Fruit fly (Drosophila melanogaster) whole organism, embryonic: ENCODE results near the gene Sec13.

Experiments
- CG10209 ChIP-seq: fragments of 200-800 bp; sonication (Bioruptor generic); optimal IDR thresholded peaks from 3 replicates; lab custom pipeline; 2017; ENCODE audit warnings: missing biosample characterization, mild to moderate bottlenecking, missing genetic modification characterization, missing genetic modification reagents
- CG10431 ChIP-seq: fragments of 200-800 bp; sonication (Bioruptor generic); optimal IDR thresholded peaks from 3 replicates; lab custom pipeline; 2018; ENCODE audit warnings: missing biosample characterization, mild to moderate bottlenecking, missing genetic modification characterization
- CG11093 ChIP-seq: fragments of 200-800 bp; sonication (Bioruptor generic); IDR thresholded peaks from 3 replicates; pipeline ENCODE4 v1.3.6; 2022; ENCODE audit warnings: missing biosample characterization, missing genetic modification characterization
- CG11696 ChIP-seq: fragments of 200-800 bp; sonication (Bioruptor generic); IDR thresholded peaks from 2 replicates; pipeline ENCODE4 v1.3.6; 2022; ENCODE audit warnings: missing biosample characterization, missing genetic modification characterization
- CG1233 ChIP-seq: fragments of 200-800 bp; sonication (Bioruptor generic); optimal IDR thresholded peaks from 4 replicates; lab custom pipeline; 2018; ENCODE audit warnings: missing biosample characterization, mild to moderate bottlenecking, missing genetic modification characterization
- CG15269 ChIP-seq: fragments of 200-800 bp; sonication (Bioruptor generic); optimal IDR thresholded peaks from 2 replicates; lab custom pipeline; 2018; ENCODE audit warnings: missing biosample characterization, mild to moderate bottlenecking, missing genetic modification characterization, moderate library complexity
- CG1529 ChIP-seq: fragments of 200-800 bp; sonication (Bioruptor generic); optimal IDR thresholded peaks from 3 replicates; lab custom pipeline; 2018; ENCODE audit warnings: missing biosample characterization, missing genetic modification characterization
- CG17328 ChIP-seq: fragments of 200-800 bp; sonication (Bioruptor generic); IDR thresholded peaks from 2 replicates; pipeline ENCODE4 v1.3.6; 2022; ENCODE audit warnings: missing biosample characterization, missing genetic modification characterization
- CG17829 ChIP-seq: fragments of 200-800 bp; optimal IDR thresholded peaks from 2 replicates; lab custom pipeline; 2019; ENCODE audit warnings: missing biosample characterization, mild to moderate bottlenecking, missing genetic modification characterization, moderate library complexity
- CG32767 ChIP-seq: fragments of 200-800 bp; sonication (Bioruptor generic); IDR thresholded peaks from 2 replicates; pipeline ENCODE4 v1.3.6; 2022; ENCODE audit warnings: missing biosample characterization, missing genetic modification characterization
- CG5180 ChIP-seq: fragments of 200-800 bp; sonication (Bioruptor generic); optimal IDR thresholded peaks from 3 replicates; lab custom pipeline; 2017; ENCODE audit warnings: missing biosample characterization, missing genetic modification characterization, mild to moderate bottlenecking, moderate library complexity, missing genetic modification reagents
- CG6791 ChIP-seq: fragments of 200-800 bp; sonication (Bioruptor generic); IDR thresholded peaks from 3 replicates; pipeline ENCODE4 v1.3.6; 2022; ENCODE audit warnings: missing biosample characterization, missing genetic modification characterization; ENCODE audit not compliant: partially characterized antibody
- CG7556 ChIP-seq: fragments of 200-800 bp; sonication (Bioruptor generic); optimal IDR thresholded peaks from 2 replicates; lab custom pipeline; 2017; ENCODE audit warnings: missing biosample characterization, mild to moderate bottlenecking, missing genetic modification characterization
- CG7963 ChIP-seq: fragments of 200-800 bp; sonication (Bioruptor generic); IDR thresholded peaks from 3 replicates; pipeline ENCODE4 v1.3.6; 2022; ENCODE audit warnings: missing biosample characterization, missing genetic modification characterization; ENCODE audit not compliant: partially characterized antibody
- CG8089 ChIP-seq: fragments of 200-800 bp; sonication (Bioruptor generic); optimal IDR thresholded peaks from 3 replicates; lab custom pipeline; 2016; ENCODE audit warnings: missing biosample characterization, missing genetic modification characterization
- CG9876 ChIP-seq: fragments of 200-800 bp; sonication (Bioruptor generic); optimal IDR thresholded peaks from 2 replicates; lab custom pipeline; 2016; ENCODE audit warnings: missing biosample characterization, missing genetic modification characterization
- Drgx ChIP-seq: fragments of 200-800 bp; sonication (Bioruptor generic); IDR thresholded peaks from 2 replicates; pipeline ENCODE4 v1.3.6; 2022; ENCODE audit warnings: missing biosample characterization, missing genetic modification characterization
- GATAe ChIP-seq: fragments of 200-800 bp; sonication (Bioruptor generic); conservative IDR thresholded peaks from 2 replicates; pipeline ENCODE4 v1.3.6; 2022; ENCODE audit warnings: missing biosample characterization, missing genetic modification characterization
- H15 ChIP-seq: fragments of 200-800 bp; sonication (Bioruptor generic); IDR thresholded peaks from 3 replicates; pipeline ENCODE4 v1.3.6; 2022; ENCODE audit warnings: missing biosample characterization, missing genetic modification characterization
- Oli ChIP-seq: fragments of 200-800 bp; sonication (Bioruptor generic); optimal IDR thresholded peaks from 2 replicates; lab custom pipeline; 2018; ENCODE audit warnings: missing biosample characterization, mild to moderate bottlenecking, missing genetic modification characterization, moderate library complexity
- TFAM ChIP-seq: fragments of 200-800 bp; sonication (Bioruptor generic); optimal IDR thresholded peaks from 2 replicates; lab custom pipeline; 2017; ENCODE audit warnings: missing biosample characterization, missing genetic modification characterization, inconsistent platforms
- abd-A ChIP-seq: fragments of 200-800 bp; sonication (Bioruptor generic); optimal IDR thresholded peaks from 3 replicates; lab custom pipeline; 2019; ENCODE audit warnings: missing biosample characterization, mild to moderate bottlenecking, missing genetic modification characterization, moderate library complexity
- ap ChIP-seq: fragments of 200-800 bp; sonication (Bioruptor generic); IDR thresholded peaks from 2 replicates; pipeline ENCODE4 v1.3.6; 2022; ENCODE audit warnings: missing biosample characterization, missing genetic modification characterization
- chinmo ChIP-seq: fragments of 200-800 bp; sonication (Bioruptor generic); IDR thresholded peaks from 4 replicates; pipeline ENCODE4 v1.3.6; 2022; ENCODE audit warnings: missing biosample characterization, missing genetic modification characterization; ENCODE audit not compliant: partially characterized antibody
- danr ChIP-seq: fragments of 200-800 bp; sonication (Bioruptor generic); IDR thresholded peaks from 2 replicates; pipeline ENCODE4 v1.3.6; 2022; ENCODE audit warnings: missing biosample characterization, missing genetic modification characterization
- dmrt99B ChIP-seq: fragments of 200-800 bp; sonication (Bioruptor generic); optimal IDR thresholded peaks from 2 replicates; lab custom pipeline; 2018; ENCODE audit warnings: missing biosample characterization, mild to moderate bottlenecking, missing genetic modification characterization, moderate library complexity
- esg ChIP-seq: fragments of 200-800 bp; sonication (Bioruptor generic); conservative IDR thresholded peaks from 2 replicates; pipeline ENCODE4 v1.3.6; 2022; ENCODE audit warnings: missing biosample characterization, missing genetic modification characterization
- eve ChIP-seq, 2 experiments: fragments of >200 bp; optimal IDR thresholded peaks; 2 replicates each; lab custom pipeline; 2017; ENCODE audit warnings: missing biosample characterization in 2 of 2, missing genetic modification characterization in 2 of 2
- hkb ChIP-seq, 2 experiments: fragments of 200-800 bp in 1 of 2; fragments of >200 bp in 1 of 2; sonication (Bioruptor generic) in 1 of 2; IDR thresholded peaks in 1 of 2; optimal IDR thresholded peaks in 1 of 2; 2 replicates each; pipeline versions ENCODE4 v1.3.6 to Lab custom; 2017 to 2022; ENCODE audit warnings: missing biosample characterization in 1 of 2, missing genetic modification characterization in 1 of 2
- ken ChIP-seq: fragments of 200-800 bp; sonication (Bioruptor generic); IDR thresholded peaks from 3 replicates; pipeline ENCODE4 v1.3.6; 2022; ENCODE audit warnings: missing biosample characterization, missing genetic modification characterization
- lbe ChIP-seq: fragments of 200-800 bp; sonication (Bioruptor generic); optimal IDR thresholded peaks from 2 replicates; lab custom pipeline; 2016; ENCODE audit warnings: missing biosample characterization, mild to moderate bottlenecking, missing genetic modification characterization
- mirr ChIP-seq: fragments of 200-800 bp; sonication (Bioruptor generic); optimal IDR thresholded peaks from 3 replicates; lab custom pipeline; 2018; ENCODE audit warnings: missing biosample characterization, mild to moderate bottlenecking, missing genetic modification characterization
- pan ChIP-seq, 4 experiments: fragments of >200 bp in 3 of 4; fragments of 200-800 bp in 1 of 4; sonication (Bioruptor generic) in 1 of 4; optimal IDR thresholded peaks in 3 of 4; IDR thresholded peaks in 1 of 4; 2 replicates each; pipeline versions ENCODE4 v1.3.6 to Lab custom; 2017 to 2022; ENCODE audit warnings: missing biosample characterization in 2 of 4, missing genetic modification characterization in 2 of 4, mixed read lengths in 1 of 4
- prd ChIP-seq, 3 experiments: fragments of >200 bp in 2 of 3; fragments of 200-800 bp in 1 of 3; sonication (Bioruptor generic) in 1 of 3; optimal IDR thresholded peaks in 2 of 3; IDR thresholded peaks in 1 of 3; 2 replicates in 2 of 3; 3 replicates in 1 of 3; pipeline versions ENCODE4 v1.3.6 to Lab custom; 2017 to 2022; ENCODE audit warnings: missing biosample characterization in 1 of 3, missing genetic modification characterization in 1 of 3
- sisA ChIP-seq: fragments of 200-800 bp; sonication (Bioruptor generic); IDR thresholded peaks from 2 replicates; pipeline ENCODE4 v1.3.6; 2022; ENCODE audit warnings: missing biosample characterization, missing genetic modification characterization
- slbo ChIP-seq: fragments of 200-800 bp; sonication (Bioruptor generic); IDR thresholded peaks from 2 replicates; pipeline ENCODE4 v1.3.6; 2022; ENCODE audit warnings: missing biosample characterization, missing genetic modification characterization
- tap ChIP-seq: fragments of 200-800 bp; optimal IDR thresholded peaks from 3 replicates; lab custom pipeline; 2019; ENCODE audit warnings: missing biosample characterization, mild to moderate bottlenecking, missing genetic modification characterization, moderate library complexity
- tin ChIP-seq: fragments of 200-800 bp; sonication (Bioruptor generic); optimal IDR thresholded peaks from 3 replicates; lab custom pipeline; 2016; ENCODE audit warnings: missing biosample characterization, missing genetic modification characterization
- wor ChIP-seq: fragments of 200-800 bp; sonication (Bioruptor generic); IDR thresholded peaks from 2 replicates; pipeline ENCODE4 v1.3.6; 2022; ENCODE audit warnings: missing biosample characterization, missing genetic modification characterization

Sec13 gene

dm6 chr3R:23396548-23397294 lies 40.6 kb downstream of the Sec13 start (continued):
- peak; percentile 47 for TF ChIP-seq dmrt99B
- TF ChIP-seq CG1529, result peak; percentile 12
- no peak for TF ChIP-seq CG9876 (GFP tag; lab: Kevin White, UChicago)
- no peak for TF ChIP-seq CG1233 (GFP tag; lab: Kevin White, UChicago)
- no peak for TF ChIP-seq CG11093 (GFP tag; lab: Robert Waterston, UW)
- no peak for TF ChIP-seq chinmo (GFP tag; lab: Robert Waterston, UW)
- no peak for TF ChIP-seq hkb (optimal IDR thresholded peaks at IDR 0.05; lab: Kevin White, UChicago)
- no peak for TF ChIP-seq hkb (GFP tag; IDR thresholded peaks at IDR 0.05; lab: Robert Waterston, UW)
- no peak for TF ChIP-seq abd-A (tag; lab: Kevin White, UChicago)
- TF ChIP-seq CG15269 (tag; lab: Kevin White, UChicago), result peak; percentile 40
- TF ChIP-seq Oli (tag; lab: Kevin White, UChicago), result peak; percentile 56
- no peak for TF ChIP-seq danr (GFP tag; lab: Robert Waterston, UW)
- TF ChIP-seq wor (GFP tag; lab: Robert Waterston, UW), result peak; percentile 51
- no peak for TF ChIP-seq prd (optimal IDR thresholded peaks at IDR 0.05; lab: Kevin White, UChicago)
- TF ChIP-seq prd (GFP tag; IDR thresholded peaks at IDR 0.05; lab: Robert Waterston, UW), result no peak
- peak; percentile 20; the same call in 1 of the 3 replicates for TF ChIP-seq ken (GFP tag; lab: Robert Waterston, UW)
- no peak for TF ChIP-seq CG7556 (GFP tag; lab: Kevin White, UChicago)
- TF ChIP-seq CG7963, result no peak
- TF ChIP-seq lbe (GFP tag; lab: Kevin White, UChicago), result no peak
- TF ChIP-seq CG10209 (GFP tag; lab: Kevin White, UChicago), result peak; percentile 23
- no peak for TF ChIP-seq eve (GFP tag; optimal IDR thresholded peaks at IDR 0.05; lab: Kevin White, UChicago)
- 0 out of 2 replicates have a peak, but pooled peaks have one; percentile 60 for TF ChIP-seq CG17328 (GFP tag; lab: Robert Waterston, UW)
- no peak for TF ChIP-seq CG8089
- no peak for TF ChIP-seq ap
- peak; percentile 69 for TF ChIP-seq esg (GFP tag; lab: Robert Waterston, UW)
- TF ChIP-seq tap, result no peak
- TF ChIP-seq CG10431 (GFP tag; lab: Kevin White, UChicago), result no peak
- TF ChIP-seq TFAM, result no peak
- no peak for TF ChIP-seq CG6791 (GFP tag; lab: Robert Waterston, UW)
- peak; percentile 50 for TF ChIP-seq sisA (GFP tag; lab: Robert Waterston, UW)
- TF ChIP-seq CG5180 (GFP tag; lab: Kevin White, UChicago), result no peak

DNA sequence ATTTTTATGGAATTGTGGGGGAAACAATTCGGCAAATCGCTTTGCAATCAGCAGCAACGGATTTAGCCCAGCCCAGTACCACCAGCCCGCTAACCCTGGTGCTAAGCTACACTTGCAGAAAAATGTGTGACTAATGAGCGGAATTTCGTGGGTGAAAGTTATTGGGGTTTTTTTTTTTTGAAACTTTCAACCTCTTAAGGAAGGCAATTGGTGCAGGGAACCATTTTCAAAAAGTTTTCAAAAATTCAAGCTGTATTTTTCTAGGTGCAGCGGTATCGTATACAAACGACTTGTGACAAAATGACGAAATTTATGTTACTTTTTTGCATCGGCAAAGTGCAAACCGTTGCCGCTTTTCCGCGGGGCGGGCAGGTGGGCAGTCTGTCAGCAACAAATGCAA lies 42.9 kb downstream of the Sec13 start:
- TF ChIP-seq CG7556 (GFP tag; lab: Kevin White, UChicago), result no peak
- no peak for TF ChIP-seq CG17829 (tag; lab: Kevin White, UChicago)
- no peak for TF ChIP-seq CG32767
- TF ChIP-seq CG11696, result no peak
- TF ChIP-seq GATAe, result no peak
- TF ChIP-seq tin (GFP tag; lab: Kevin White, UChicago), result no peak
- no peak for TF ChIP-seq mirr (GFP tag; lab: Kevin White, UChicago)
- TF ChIP-seq pan (optimal IDR thresholded peaks at IDR 0.05; lab: Kevin White, UChicago), result no peak
- peak in 1 of 2 experiments; percentile 9 for TF ChIP-seq pan (GFP tag; optimal IDR thresholded peaks at IDR 0.05 in 1 of 2, IDR thresholded peaks at IDR 0.05 in 1 of 2)
- TF ChIP-seq H15 (GFP tag; lab: Robert Waterston, UW), result no peak
- TF ChIP-seq slbo (GFP tag; lab: Robert Waterston, UW), result no peak
- TF ChIP-seq Drgx, result peak; percentile 63
- TF ChIP-seq CG11093 (GFP tag; lab: Robert Waterston, UW), result no peak
